Fruit fly (Drosophila melanogaster) whole organism, prepupa: ENCODE results near the gene wts.

Experiments used
- CG10631 ChIP-seq: fragments of 200-800 bp; sonication (Bioruptor generic); optimal IDR thresholded peaks from 2 replicates; lab custom pipeline; 2016; ENCODE audit warnings: missing biosample characterization, missing genetic modification characterization
- CG11294 ChIP-seq: fragments of 200-800 bp; sonication (Bioruptor generic); IDR thresholded peaks from 2 replicates; pipeline ENCODE4 v1.3.6; 2022; ENCODE audit warnings: missing biosample characterization, missing genetic modification characterization
- CG11762 ChIP-seq: fragments of 200-800 bp; sonication (Bioruptor generic); optimal IDR thresholded peaks from 3 replicates; lab custom pipeline; 2016; ENCODE audit warnings: missing biosample characterization, missing genetic modification characterization; ENCODE audit not compliant: insufficient read depth
- CG11902 ChIP-seq: fragments of 200-800 bp; sonication (Bioruptor generic); optimal IDR thresholded peaks from 3 replicates; lab custom pipeline; 2016; ENCODE audit warnings: missing biosample characterization, missing genetic modification characterization
- CG15336 ChIP-seq: fragments of 200-800 bp; sonication (Bioruptor generic); IDR thresholded peaks from 2 replicates; pipeline ENCODE4 v1.3.6; 2022; ENCODE audit warnings: missing biosample characterization, missing genetic modification characterization
- CG3032 ChIP-seq: fragments of 200-800 bp; optimal IDR thresholded peaks from 2 replicates; lab custom pipeline; 2019; ENCODE audit warnings: missing biosample characterization, mild to moderate bottlenecking, missing genetic modification characterization, moderate library complexity
- CG34406 ChIP-seq: fragments of 200-800 bp; sonication (Bioruptor generic); optimal IDR thresholded peaks from 3 replicates; lab custom pipeline; 2016; ENCODE audit warnings: missing biosample characterization, missing genetic modification characterization
- CG3919 ChIP-seq: fragments of 200-800 bp; sonication (Bioruptor generic); optimal IDR thresholded peaks from 3 replicates; lab custom pipeline; 2016; ENCODE audit warnings: missing biosample characterization, missing genetic modification characterization
- CG6163 ChIP-seq: fragments of 200-800 bp; sonication (Bioruptor generic); IDR thresholded peaks from 3 replicates; pipeline ENCODE4 v1.3.6; 2022; ENCODE audit warnings: missing biosample characterization, missing genetic modification characterization
- CG6276 ChIP-seq: fragments of 200-800 bp; sonication (Bioruptor generic); optimal IDR thresholded peaks from 2 replicates; lab custom pipeline; 2017; ENCODE audit warnings: missing biosample characterization, mild to moderate bottlenecking, missing genetic modification characterization
- CG6792 ChIP-seq: fragments of 200-800 bp; sonication (Bioruptor generic); optimal IDR thresholded peaks from 3 replicates; lab custom pipeline; 2016; ENCODE audit warnings: missing biosample characterization, missing genetic modification characterization
- CG6808 ChIP-seq: fragments of 200-800 bp; sonication (Bioruptor generic); optimal IDR thresholded peaks from 3 replicates; lab custom pipeline; 2017; ENCODE audit warnings: missing biosample characterization, missing genetic modification characterization, mild to moderate bottlenecking, moderate library complexity, missing genetic modification reagents
- CG7368 ChIP-seq: fragments of 200-800 bp; sonication (Bioruptor generic); optimal IDR thresholded peaks from 3 replicates; lab custom pipeline; 2016; ENCODE audit warnings: missing biosample characterization, missing genetic modification characterization
- CG8119 ChIP-seq: fragments of 200-800 bp; sonication (Bioruptor generic); IDR thresholded peaks from 3 replicates; pipeline ENCODE4 v1.3.6; 2022; ENCODE audit warnings: missing biosample characterization, missing genetic modification characterization
- CG8319 ChIP-seq: fragments of 200-800 bp; sonication (Bioruptor generic); optimal IDR thresholded peaks from 3 replicates; lab custom pipeline; 2016; ENCODE audit warnings: missing biosample characterization, missing genetic modification characterization
- CG8632 ChIP-seq: fragments of 200-800 bp; sonication (Bioruptor generic); optimal IDR thresholded peaks from 3 replicates; lab custom pipeline; 2016; ENCODE audit warnings: missing biosample characterization, missing genetic modification characterization
- CG9139 ChIP-seq: fragments of 200-800 bp; sonication (Bioruptor generic); optimal IDR thresholded peaks from 3 replicates; lab custom pipeline; 2017; ENCODE audit warnings: missing biosample characterization, mild to moderate bottlenecking, missing genetic modification characterization
- Eip78C ChIP-seq: fragments of 200-800 bp; sonication (Bioruptor generic); peaks from one replicate; lab custom pipeline; 2016; ENCODE audit warnings: missing biosample characterization, missing genetic modification characterization
- Ets21C ChIP-seq: fragments of 200-800 bp; sonication (Bioruptor generic); optimal IDR thresholded peaks from 3 replicates; lab custom pipeline; 2016; ENCODE audit warnings: missing biosample characterization, missing genetic modification characterization
- Gug ChIP-seq: fragments of 200-800 bp; sonication (Bioruptor generic); IDR thresholded peaks from 2 replicates; pipeline ENCODE4 v1.3.6; 2022; ENCODE audit warnings: missing biosample characterization, missing genetic modification characterization
- Hr38 ChIP-seq: sonication (Bioruptor generic); optimal IDR thresholded peaks from 2 replicates; lab custom pipeline; 2016; ENCODE audit warnings: missing biosample characterization, missing genetic modification characterization
- Hr39 ChIP-seq: fragments of 200-800 bp; sonication (Bioruptor generic); optimal IDR thresholded peaks from 2 replicates; lab custom pipeline; 2016; ENCODE audit warnings: missing biosample characterization, missing genetic modification characterization
- Hr4 ChIP-seq: fragments of 200-800 bp; sonication (Bioruptor generic); optimal IDR thresholded peaks from 3 replicates; lab custom pipeline; 2016; ENCODE audit warnings: missing biosample characterization, missing genetic modification characterization
- Lpt ChIP-seq: fragments of 200-800 bp; sonication (Bioruptor generic); optimal IDR thresholded peaks from 3 replicates; lab custom pipeline; 2016; ENCODE audit warnings: missing biosample characterization, missing genetic modification characterization
- Sox102F ChIP-seq: fragments of 200-800 bp; sonication (Bioruptor generic); optimal IDR thresholded peaks from 2 replicates; lab custom pipeline; 2016; ENCODE audit warnings: missing biosample characterization, mild to moderate bottlenecking, missing genetic modification characterization
- Sox14 ChIP-seq: fragments of 200-800 bp; sonication (Bioruptor generic); optimal IDR thresholded peaks from 3 replicates; lab custom pipeline; 2016; ENCODE audit warnings: missing biosample characterization, missing genetic modification characterization
- achi ChIP-seq: fragments of 200-800 bp; sonication (Bioruptor generic); optimal IDR thresholded peaks from 3 replicates; lab custom pipeline; 2016; ENCODE audit warnings: missing biosample characterization, missing genetic modification characterization
- acj6 ChIP-seq: fragments of 200-800 bp; sonication (Bioruptor generic); optimal IDR thresholded peaks from 3 replicates; lab custom pipeline; 2016; ENCODE audit warnings: missing biosample characterization, missing genetic modification characterization
- cyc ChIP-seq: fragments of 200-800 bp; sonication (Bioruptor generic); optimal IDR thresholded peaks from 3 replicates; lab custom pipeline; 2016; ENCODE audit warnings: missing biosample characterization, missing genetic modification characterization
- dac ChIP-seq: fragments of 200-800 bp; sonication (Bioruptor generic); optimal IDR thresholded peaks from 2 replicates; lab custom pipeline; 2017; ENCODE audit warnings: missing biosample characterization, mild to moderate bottlenecking, missing genetic modification characterization
- dsx ChIP-seq: fragments of 200-800 bp; optimal IDR thresholded peaks from 3 replicates; lab custom pipeline; 2019; ENCODE audit warnings: missing biosample characterization, mild to moderate bottlenecking, missing genetic modification characterization, moderate library complexity; ENCODE audit not compliant: poor library complexity, severe bottlenecking
- esn ChIP-seq: fragments of 200-800 bp; sonication (Bioruptor generic); optimal IDR thresholded peaks from 2 replicates; lab custom pipeline; 2016; ENCODE audit warnings: missing biosample characterization, mild to moderate bottlenecking, missing genetic modification characterization, moderate library complexity
- fd59A ChIP-seq: fragments of 200-800 bp; sonication (Bioruptor generic); optimal IDR thresholded peaks from 2 replicates; lab custom pipeline; 2017; ENCODE audit warnings: missing biosample characterization, mild to moderate bottlenecking, missing genetic modification characterization, missing genetic modification reagents
- lz ChIP-seq: fragments of 200-800 bp; sonication (Bioruptor generic); optimal IDR thresholded peaks from 3 replicates; lab custom pipeline; 2016; ENCODE audit warnings: missing biosample characterization, missing genetic modification characterization
- net ChIP-seq: fragments of 200-800 bp; sonication (Bioruptor generic); optimal IDR thresholded peaks from 3 replicates; lab custom pipeline; 2016; ENCODE audit warnings: missing biosample characterization, missing genetic modification characterization
- pdm3 ChIP-seq: fragments of 200-800 bp; sonication (Bioruptor generic); optimal IDR thresholded peaks from 3 replicates; lab custom pipeline; 2016; ENCODE audit warnings: missing biosample characterization, missing genetic modification characterization
- spab ChIP-seq: fragments of 200-800 bp; sonication (Bioruptor generic); optimal IDR thresholded peaks from 2 replicates; lab custom pipeline; 2017; ENCODE audit warnings: missing biosample characterization, mild to moderate bottlenecking, missing genetic modification characterization, missing genetic modification reagents
- svp ChIP-seq: fragments of 200-800 bp; sonication (Bioruptor generic); peaks from one replicate; lab custom pipeline; 2016; ENCODE audit warnings: missing biosample characterization, missing genetic modification characterization
- topi ChIP-seq: fragments of 200-800 bp; sonication (Bioruptor generic); optimal IDR thresholded peaks from 3 replicates; lab custom pipeline; 2016; ENCODE audit warnings: missing biosample characterization, missing genetic modification characterization

wts gene

DNA sequence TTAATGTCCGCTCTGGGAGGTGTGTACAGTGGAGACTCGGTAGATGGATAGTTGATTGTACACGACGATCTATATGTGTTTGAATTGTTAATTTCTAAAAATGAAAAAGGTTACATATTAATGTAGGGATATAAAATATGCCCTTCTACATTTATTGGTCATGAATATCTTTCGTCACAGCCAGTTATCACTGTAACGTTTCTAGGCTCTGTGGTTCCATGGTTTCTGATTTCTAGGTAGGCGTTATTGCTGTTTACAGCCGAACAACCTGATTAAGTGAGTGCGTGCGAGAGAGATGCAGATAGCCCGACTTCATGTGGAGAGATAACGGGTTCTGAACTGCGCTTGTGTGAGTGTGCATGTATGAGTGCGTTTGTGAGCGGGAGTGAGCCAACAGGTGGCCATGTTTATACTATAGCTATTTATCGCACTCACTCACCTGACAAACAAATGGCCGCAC is 24.7 kb downstream of the wts start (continued):
- peak; percentile 91 for TF ChIP-seq spab
- peak; percentile 94 for TF ChIP-seq pdm3 (GFP tag; lab: Kevin White, UChicago)
- TF ChIP-seq CG10631 (GFP tag; lab: Kevin White, UChicago): peak; percentile 95
- TF ChIP-seq Sox14 (GFP tag; lab: Kevin White, UChicago): peak; percentile 97
- peak; percentile 93 for TF ChIP-seq dsx (GFP tag; lab: Kevin White, UChicago)
- TF ChIP-seq Ets21C (GFP tag; lab: Kevin White, UChicago): peak; percentile 74
- TF ChIP-seq CG11294 (GFP tag; lab: Robert Waterston, UW): peak; percentile 94
- peak; percentile 69 for TF ChIP-seq Hr38 (GFP tag; lab: Kevin White, UChicago)
- peak; percentile 84 for TF ChIP-seq CG34406 (GFP tag; lab: Kevin White, UChicago)
- peak; percentile 91 for TF ChIP-seq cyc (GFP tag; lab: Kevin White, UChicago)
- TF ChIP-seq fd59A (GFP tag; lab: Kevin White, UChicago): peak; percentile 94
- TF ChIP-seq topi (GFP tag; lab: Kevin White, UChicago): peak; percentile 86
- peak; percentile 89 for TF ChIP-seq esn
- TF ChIP-seq net (GFP tag; lab: Kevin White, UChicago): peak; percentile 90
- TF ChIP-seq CG15336: peak; percentile 95
- TF ChIP-seq Hr4 (GFP tag; lab: Kevin White, UChicago): peak; percentile 94
- peak; percentile 83 for TF ChIP-seq CG8632 (GFP tag; lab: Kevin White, UChicago)
- peak; percentile 90 for TF ChIP-seq CG6276 (GFP tag; lab: Kevin White, UChicago)
- TF ChIP-seq CG8119 (GFP tag; lab: Robert Waterston, UW): peak; percentile 95
- TF ChIP-seq CG9139 (GFP tag; lab: Kevin White, UChicago): peak; percentile 92
- TF ChIP-seq CG6792 (GFP tag; lab: Kevin White, UChicago): peak; percentile 92
- peak; percentile 93 for TF ChIP-seq achi (GFP tag; lab: Kevin White, UChicago)
- TF ChIP-seq dac (GFP tag; lab: Kevin White, UChicago): peak; percentile 80
- peak; percentile 96 for TF ChIP-seq Gug (GFP tag; lab: Robert Waterston, UW)
- peak; percentile 86 for TF ChIP-seq CG11762
- peak; percentile 83 for TF ChIP-seq CG7368 (GFP tag; lab: Kevin White, UChicago)
- peak; percentile 97 for TF ChIP-seq svp (GFP tag; lab: Kevin White, UChicago)
- peak; percentile 96 for TF ChIP-seq Eip78C (GFP tag; lab: Kevin White, UChicago)
- TF ChIP-seq Lpt (GFP tag; lab: Kevin White, UChicago): peak; percentile 91
- peak; percentile 94 for TF ChIP-seq CG3032 (tag; lab: Kevin White, UChicago)
- peak; percentile 82 for TF ChIP-seq Sox102F (GFP tag; lab: Kevin White, UChicago)
- TF ChIP-seq CG11902 (GFP tag; lab: Kevin White, UChicago): peak; percentile 82
- peak; percentile 90 for TF ChIP-seq Hr39 (GFP tag; lab: Kevin White, UChicago)

DNA sequence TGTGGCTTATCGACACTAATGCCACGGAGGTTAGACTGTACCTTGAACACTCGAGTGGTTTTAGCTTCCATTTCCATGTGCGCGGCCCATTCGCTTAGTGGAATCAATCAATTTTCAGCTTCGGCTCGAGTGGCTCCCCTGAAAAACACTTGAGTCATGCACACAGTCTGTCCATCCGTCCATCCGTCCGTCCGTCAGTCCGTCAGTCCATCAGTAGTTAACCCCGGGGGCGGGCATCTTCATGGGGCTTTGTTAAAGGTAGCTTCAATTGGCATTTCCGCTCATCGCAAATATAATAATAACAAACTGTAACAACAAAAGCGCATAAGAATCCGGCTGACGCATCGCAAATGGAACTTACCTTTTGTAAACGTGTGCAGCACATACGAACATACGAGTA is 25.3 kb downstream of the wts start:
- no peak for TF ChIP-seq CG6163
- no peak for TF ChIP-seq CG11902 (GFP tag; lab: Kevin White, UChicago)
- no peak for TF ChIP-seq CG3919 (GFP tag; lab: Kevin White, UChicago)
- no peak for TF ChIP-seq spab
- TF ChIP-seq CG6808 (GFP tag; lab: Kevin White, UChicago): no peak
- no peak for TF ChIP-seq Gug (GFP tag; lab: Robert Waterston, UW)
- TF ChIP-seq CG7368 (GFP tag; lab: Kevin White, UChicago): no peak
- no peak for TF ChIP-seq CG3032 (tag; lab: Kevin White, UChicago)
- TF ChIP-seq CG8319 (GFP tag; lab: Kevin White, UChicago): no peak
- no peak for TF ChIP-seq Hr38 (GFP tag; lab: Kevin White, UChicago)
- no peak for TF ChIP-seq CG15336
- TF ChIP-seq lz (GFP tag; lab: Kevin White, UChicago): no peak
- no peak for TF ChIP-seq CG8119 (GFP tag; lab: Robert Waterston, UW)
- TF ChIP-seq net (GFP tag; lab: Kevin White, UChicago): no peak
- TF ChIP-seq cyc (GFP tag; lab: Kevin White, UChicago): no peak
- no peak for TF ChIP-seq CG11762
- TF ChIP-seq achi (GFP tag; lab: Kevin White, UChicago): no peak
- TF ChIP-seq acj6 (GFP tag; lab: Kevin White, UChicago): no peak
